Fruit fly (Drosophila melanogaster) whole organism, embryonic: ENCODE measurements around the gene Lmpt.

ENCODE experiments used
- Asciz ChIP-seq: fragments of 200-800 bp; sonication (Bioruptor generic); optimal IDR thresholded peaks from 2 replicates; lab custom pipeline; 2017; ENCODE audit warnings: missing biosample characterization, mild to moderate bottlenecking, missing genetic modification characterization, missing genetic modification reagents
- B-H1 ChIP-seq: fragments of 200-800 bp; sonication (Bioruptor generic); IDR thresholded peaks from 3 replicates; pipeline ENCODE4 v1.3.6; 2022; ENCODE audit warnings: missing biosample characterization, missing genetic modification characterization
- C15 ChIP-seq: fragments of 200-800 bp; sonication (Bioruptor generic); IDR thresholded peaks from 3 replicates; pipeline ENCODE4 v1.3.6; 2022; ENCODE audit warnings: missing biosample characterization, missing genetic modification characterization
- CG10431 ChIP-seq: fragments of 200-800 bp; sonication (Bioruptor generic); optimal IDR thresholded peaks from 3 replicates; lab custom pipeline; 2018; ENCODE audit warnings: missing biosample characterization, mild to moderate bottlenecking, missing genetic modification characterization
- CG11398 ChIP-seq: fragments of 200-800 bp; sonication (Bioruptor generic); optimal IDR thresholded peaks from 2 replicates; lab custom pipeline; 2016; ENCODE audit warnings: missing biosample characterization, missing genetic modification characterization
- CG12155 ChIP-seq: fragments of 200-800 bp; sonication (Bioruptor generic); optimal IDR thresholded peaks from 3 replicates; lab custom pipeline; 2016; ENCODE audit warnings: missing biosample characterization, missing genetic modification characterization
- CG12769 ChIP-seq: fragments of 200-800 bp; sonication (Bioruptor generic); optimal IDR thresholded peaks from 2 replicates; lab custom pipeline; 2019; ENCODE audit warnings: missing biosample characterization, mild to moderate bottlenecking, missing genetic modification characterization, moderate library complexity
- CG13775 ChIP-seq: fragments of 200-800 bp; sonication (Bioruptor generic); optimal IDR thresholded peaks from 3 replicates; lab custom pipeline; 2017; ENCODE audit warnings: missing biosample characterization, mild to moderate bottlenecking, missing genetic modification characterization
- CG14860 ChIP-seq: fragments of 200-800 bp; sonication (Bioruptor generic); IDR thresholded peaks from 3 replicates; pipeline ENCODE4 v1.3.6; 2022; ENCODE audit warnings: missing biosample characterization, missing genetic modification characterization; ENCODE audit not compliant: partially characterized antibody
- CG14965 ChIP-seq: fragments of 200-800 bp; sonication (Bioruptor generic); optimal IDR thresholded peaks from 2 replicates; lab custom pipeline; 2016; ENCODE audit warnings: missing biosample characterization, missing genetic modification characterization, borderline replicate concordance
- CG15269 ChIP-seq: fragments of 200-800 bp; sonication (Bioruptor generic); optimal IDR thresholded peaks from 2 replicates; lab custom pipeline; 2018; ENCODE audit warnings: missing biosample characterization, mild to moderate bottlenecking, missing genetic modification characterization, moderate library complexity
- CG15514 ChIP-seq: fragments of 200-800 bp; sonication (Bioruptor generic); optimal IDR thresholded peaks from 3 replicates; lab custom pipeline; 2017; ENCODE audit warnings: missing biosample characterization, missing genetic modification characterization, mild to moderate bottlenecking, moderate library complexity, missing genetic modification reagents
- CG16779 ChIP-seq: fragments of 200-800 bp; sonication (Bioruptor generic); IDR thresholded peaks from 2 replicates; pipeline ENCODE4 v1.3.6; 2022; ENCODE audit warnings: missing biosample characterization, missing genetic modification characterization
- CG17829 ChIP-seq: fragments of 200-800 bp; optimal IDR thresholded peaks from 2 replicates; lab custom pipeline; 2019; ENCODE audit warnings: missing biosample characterization, mild to moderate bottlenecking, missing genetic modification characterization, moderate library complexity
- CG18011 ChIP-seq: fragments of 200-800 bp; sonication (Bioruptor generic); optimal IDR thresholded peaks from 2 replicates; lab custom pipeline; 2017; ENCODE audit warnings: missing biosample characterization, missing genetic modification characterization, mild to moderate bottlenecking, moderate library complexity, missing genotype
- CG1832 ChIP-seq: fragments of 200-800 bp; sonication (Bioruptor generic); optimal IDR thresholded peaks from 2 replicates; lab custom pipeline; 2017; ENCODE audit warnings: missing biosample characterization, mild to moderate bottlenecking, missing genetic modification characterization, inconsistent platforms
- CG2116 ChIP-seq: fragments of 200-800 bp; sonication (Bioruptor generic); optimal IDR thresholded peaks from 3 replicates; lab custom pipeline; 2018; ENCODE audit warnings: missing biosample characterization, mild to moderate bottlenecking, missing genetic modification characterization
- CG2712 ChIP-seq: fragments of 200-800 bp; optimal IDR thresholded peaks from 3 replicates; lab custom pipeline; 2019; ENCODE audit warnings: missing biosample characterization, mild to moderate bottlenecking, missing genetic modification characterization, moderate library complexity
- CG5245 ChIP-seq: fragments of 200-800 bp; sonication (Bioruptor generic); optimal IDR thresholded peaks from 3 replicates; lab custom pipeline; 2016; ENCODE audit warnings: missing biosample characterization, missing genetic modification characterization
- CG6175 ChIP-seq: fragments of 200-800 bp; sonication (Bioruptor generic); IDR thresholded peaks from 3 replicates; pipeline ENCODE4 v1.3.6; 2022; ENCODE audit warnings: missing biosample characterization, missing genetic modification characterization
- CG6689 ChIP-seq: fragments of 200-800 bp; sonication (Bioruptor generic); IDR thresholded peaks from 2 replicates; pipeline ENCODE4 v1.3.6; 2022; ENCODE audit warnings: missing biosample characterization, missing genetic modification characterization
- CG7839 ChIP-seq: fragments of 200-800 bp; sonication (Bioruptor generic); optimal IDR thresholded peaks from 3 replicates; lab custom pipeline; 2018; ENCODE audit warnings: missing biosample characterization, mild to moderate bottlenecking, missing genetic modification characterization, moderate library complexity
- CG9727 ChIP-seq: fragments of 200-800 bp; sonication (Bioruptor generic); optimal IDR thresholded peaks from 3 replicates; lab custom pipeline; 2017; ENCODE audit warnings: missing biosample characterization, mild to moderate bottlenecking, missing genetic modification characterization
- CG9817 ChIP-seq: fragments of 200-800 bp; sonication (Bioruptor generic); optimal IDR thresholded peaks from 2 replicates; lab custom pipeline; 2018; ENCODE audit warnings: missing biosample characterization, mild to moderate bottlenecking, missing genetic modification characterization, moderate library complexity
- Doc2 ChIP-seq: fragments of 200-800 bp; sonication (Bioruptor generic); IDR thresholded peaks from 2 replicates; pipeline ENCODE4 v1.3.6; 2022; ENCODE audit warnings: missing biosample characterization, missing genetic modification characterization
- Drgx ChIP-seq: fragments of 200-800 bp; sonication (Bioruptor generic); IDR thresholded peaks from 2 replicates; pipeline ENCODE4 v1.3.6; 2022; ENCODE audit warnings: missing biosample characterization, missing genetic modification characterization
- Fer3 ChIP-seq: fragments of 200-800 bp; sonication (Bioruptor generic); optimal IDR thresholded peaks from 2 replicates; lab custom pipeline; 2018; ENCODE audit warnings: missing biosample characterization, mild to moderate bottlenecking, missing genetic modification characterization, moderate library complexity
- Gug ChIP-seq: fragments of 200-800 bp; sonication (Bioruptor generic); IDR thresholded peaks from 4 replicates; pipeline ENCODE4 v1.3.6; 2022; ENCODE audit warnings: missing biosample characterization, missing genetic modification characterization
- HmgD ChIP-seq: fragments of 200-800 bp; sonication (Bioruptor generic); optimal IDR thresholded peaks from 3 replicates; lab custom pipeline; 2016; ENCODE audit warnings: missing biosample characterization, missing genetic modification characterization
- Hsf ChIP-seq: fragments of 200-800 bp; sonication (Bioruptor generic); optimal IDR thresholded peaks from 3 replicates; lab custom pipeline; 2016; ENCODE audit warnings: missing biosample characterization, missing genetic modification characterization
- NfI ChIP-seq: fragments of 200-800 bp; sonication (Bioruptor generic); optimal IDR thresholded peaks from 3 replicates; lab custom pipeline; 2018; ENCODE audit warnings: missing biosample characterization, mild to moderate bottlenecking, missing genetic modification characterization, moderate library complexity
- Optix ChIP-seq: fragments of 200-800 bp; sonication (Bioruptor generic); IDR thresholded peaks from 3 replicates; pipeline ENCODE4 v1.3.6; 2022; ENCODE audit warnings: missing biosample characterization, missing genetic modification characterization
- Pdp1 ChIP-seq, 2 experiments: fragments of 200-800 bp; sonication (Bioruptor generic); optimal IDR thresholded peaks; 3 replicates each; lab custom pipeline; 2016; ENCODE audit warnings: missing biosample characterization in 2 of 2, missing genetic modification characterization in 2 of 2, mild to moderate bottlenecking in 1 of 2, moderate library complexity in 1 of 2
- Tbp ChIP-seq: fragments of >200 bp; optimal IDR thresholded peaks from 2 replicates; lab custom pipeline; 2018; ENCODE audit warnings: missing biosample characterization, missing genetic modification characterization
- btn ChIP-seq: fragments of 200-800 bp; sonication (Bioruptor generic); optimal IDR thresholded peaks from 2 replicates; lab custom pipeline; 2016; ENCODE audit warnings: missing biosample characterization, missing genetic modification characterization
- cad ChIP-seq: fragments of >200 bp; optimal IDR thresholded peaks from 2 replicates; lab custom pipeline; 2017; ENCODE audit warnings: missing biosample characterization, missing genetic modification characterization
- chinmo ChIP-seq: fragments of 200-800 bp; sonication (Bioruptor generic); IDR thresholded peaks from 4 replicates; pipeline ENCODE4 v1.3.6; 2022; ENCODE audit warnings: missing biosample characterization, missing genetic modification characterization; ENCODE audit not compliant: partially characterized antibody
- dmrt99B ChIP-seq: fragments of 200-800 bp; sonication (Bioruptor generic); optimal IDR thresholded peaks from 2 replicates; lab custom pipeline; 2018; ENCODE audit warnings: missing biosample characterization, mild to moderate bottlenecking, missing genetic modification characterization, moderate library complexity
- fd96Cb ChIP-seq: fragments of 200-800 bp; sonication (Bioruptor generic); optimal IDR thresholded peaks from 2 replicates; lab custom pipeline; 2018; ENCODE audit warnings: missing biosample characterization, mild to moderate bottlenecking, missing genetic modification characterization, moderate library complexity
- gro ChIP-seq: fragments of 200-800 bp; sonication (Bioruptor generic); optimal IDR thresholded peaks from 2 replicates; lab custom pipeline; 2016; ENCODE audit warnings: missing biosample characterization, missing genetic modification characterization
- ind ChIP-seq: fragments of 200-800 bp; sonication (Bioruptor generic); optimal IDR thresholded peaks from 3 replicates; lab custom pipeline; 2016; ENCODE audit warnings: missing biosample characterization, missing genetic modification characterization
- kay ChIP-seq: fragments of 200-800 bp; sonication (Bioruptor generic); optimal IDR thresholded peaks from 2 replicates; lab custom pipeline; 2016; ENCODE audit warnings: missing biosample characterization, missing genetic modification characterization
- knrl ChIP-seq: fragments of 200-800 bp; sonication (Bioruptor generic); IDR thresholded peaks from 3 replicates; pipeline ENCODE4 v1.3.6; 2022; ENCODE audit warnings: missing biosample characterization, missing genetic modification characterization; ENCODE audit not compliant: partially characterized antibody
- lab ChIP-seq: fragments of 200-800 bp; sonication (Bioruptor generic); optimal IDR thresholded peaks from 3 replicates; lab custom pipeline; 2017; ENCODE audit warnings: missing biosample characterization, missing genetic modification characterization, mild to moderate bottlenecking, moderate library complexity, missing genetic modification reagents
- mam ChIP-seq: fragments of 200-800 bp; sonication (Bioruptor generic); optimal IDR thresholded peaks from 3 replicates; lab custom pipeline; 2016; ENCODE audit warnings: missing biosample characterization, missing genetic modification characterization
- mld ChIP-seq: fragments of 200-800 bp; sonication (Bioruptor generic); IDR thresholded peaks from 3 replicates; pipeline ENCODE4 v1.3.6; 2022; ENCODE audit warnings: missing biosample characterization, missing genetic modification characterization; ENCODE audit not compliant: partially characterized antibody
- row ChIP-seq: fragments of 200-800 bp; sonication (Bioruptor generic); IDR thresholded peaks from 3 replicates; pipeline ENCODE4 v1.3.6; 2022; ENCODE audit warnings: missing biosample characterization, missing genetic modification characterization
- sens ChIP-seq: fragments of 200-800 bp; sonication (Bioruptor generic); peaks from one replicate; lab custom pipeline; 2016; ENCODE audit warnings: missing biosample characterization, missing genetic modification characterization
- z ChIP-seq: fragments of 200-800 bp; sonication (Bioruptor generic); IDR thresholded peaks from 3 replicates; pipeline ENCODE4 v1.3.6; 2022; ENCODE audit warnings: missing biosample characterization, missing genetic modification characterization
- zfh2 ChIP-seq: fragments of 200-800 bp; sonication (Bioruptor generic); optimal IDR thresholded peaks from 2 replicates; lab custom pipeline; 2016; ENCODE audit warnings: missing biosample characterization, missing genetic modification characterization

Gene Lmpt

dm6 chr3L:16915766-16916476 is 50.8 kb downstream of the Lmpt start (continued):
- TF ChIP-seq Hsf (GFP tag; lab: Kevin White, UChicago) (no peak), Doc2 (GFP tag; lab: Robert Waterston, UW) (no peak), CG16779 (GFP tag; lab: Robert Waterston, UW) (no peak), CG2712 (tag; lab: Kevin White, UChicago) (peak; percentile 53), knrl (GFP tag; lab: Robert Waterston, UW) (no peak), z (GFP tag; lab: Robert Waterston, UW) (peak; percentile 96), ind (peak; percentile 2), NfI (GFP tag; lab: Kevin White, UChicago) (no peak), CG12769 (tag; lab: Kevin White, UChicago) (no peak), CG5245 (GFP tag; lab: Kevin White, UChicago) (peak; percentile 2), CG10431 (GFP tag; lab: Kevin White, UChicago) (no peak), Tbp (GFP tag; lab: Kevin White, UChicago) (no peak), Pdp1 (GFP tag; optimal IDR thresholded peaks at IDR 0.05; lab: Kevin White, UChicago) (no peak), CG17829 (peak; percentile 20), B-H1 (GFP tag; lab: Robert Waterston, UW) (no peak), sens (GFP tag; lab: Kevin White, UChicago) (peak; percentile 89), mam (GFP tag; lab: Kevin White, UChicago) (no peak), CG13775 (GFP tag; lab: Kevin White, UChicago) (no peak), gro (GFP tag; lab: Kevin White, UChicago) (no peak), Drgx (GFP tag; lab: Robert Waterston, UW) (peak; percentile 89), mld (GFP tag; lab: Robert Waterston, UW) (no peak), CG15269 (tag; lab: Kevin White, UChicago) (peak; percentile 38), CG2116 (GFP tag; lab: Kevin White, UChicago) (no peak), Gug (GFP tag; lab: Robert Waterston, UW) (no peak), CG7839 (peak; percentile 27), CG9727 (GFP tag; lab: Kevin White, UChicago) (no peak), zfh2 (no peak), CG1832 (GFP tag; lab: Kevin White, UChicago) (no peak), CG12155 (GFP tag; lab: Kevin White, UChicago) (no peak), C15 (GFP tag; lab: Robert Waterston, UW) (no peak), fd96Cb (no peak), lab (GFP tag; lab: Kevin White, UChicago) (peak; percentile 13), CG6175 (GFP tag; lab: Robert Waterston, UW) (no peak), CG6689 (GFP tag; lab: Robert Waterston, UW) (0 out of 2 replicates have a peak, but pooled peaks have one; percentile 26), CG9817 (tag; lab: Kevin White, UChicago) (no peak), CG14965 (GFP tag; lab: Kevin White, UChicago) (no peak), btn (GFP tag; lab: Kevin White, UChicago) (no peak), chinmo (GFP tag; lab: Robert Waterston, UW) (peak; percentile 59; the same call in 1 of the 4 replicates), Fer3 (tag; lab: Kevin White, UChicago) (no peak), cad (GFP tag; lab: Kevin White, UChicago) (no peak), HmgD (GFP tag; lab: Kevin White, UChicago) (no peak), CG14860 (no peak), kay (GFP tag; lab: Kevin White, UChicago) (no peak), CG18011 (GFP tag; lab: Kevin White, UChicago) (no peak), Optix (GFP tag; lab: Robert Waterston, UW) (no peak), dmrt99B (peak; percentile 65), Asciz (peak; percentile 64), CG15514 (GFP tag; lab: Kevin White, UChicago) (no peak), row (GFP tag; lab: Robert Waterston, UW) (peak; percentile 27; the same call in 1 of the 3 replicates), CG11398 (no peak)
